Fruit fly (Drosophila melanogaster): ENCODE data around the gene CG43915.

The CG43915 gene

DNA sequence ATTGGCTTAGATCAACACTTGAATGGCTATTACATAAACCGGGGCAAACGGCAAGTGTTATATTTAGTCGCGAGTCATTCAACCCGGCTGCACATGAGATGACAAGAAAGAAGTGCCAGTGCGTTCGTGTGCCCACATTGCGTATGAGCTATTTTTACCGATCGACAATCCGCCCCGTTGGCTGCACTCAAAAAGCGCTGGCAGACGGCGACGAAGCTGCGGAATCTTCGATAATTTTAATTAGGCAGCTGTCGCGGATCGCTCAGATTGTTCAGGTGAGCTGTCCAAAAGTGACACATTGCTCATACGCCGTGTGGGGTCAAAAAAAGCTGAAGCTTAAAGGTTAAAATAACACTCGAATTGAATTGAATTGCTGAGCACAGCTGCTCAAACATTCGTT is 38.6 kb upstream of the CG43915 start:
- TF ChIP-seq CG12605 (GFP tag; IDR thresholded peaks at IDR 0.05): no peak
- peak; percentile 3 for TF ChIP-seq Snoo (tag; optimal IDR thresholded peaks at IDR 0.05)
- no peak for TF ChIP-seq D1 (tag; optimal IDR thresholded peaks at IDR 0.05)
- peak; percentile 31 for TF ChIP-seq CG14655 (GFP tag; optimal IDR thresholded peaks at IDR 0.05)
- TF ChIP-seq CG10348 (GFP tag; IDR thresholded peaks at IDR 0.05): no peak
- TF ChIP-seq CG13204 (GFP tag; optimal IDR thresholded peaks at IDR 0.05): no peak
- no peak for TF ChIP-seq EcR (GFP tag; optimal IDR thresholded peaks at IDR 0.05)
- TF ChIP-seq CG4496 (GFP tag; IDR thresholded peaks at IDR 0.05): no peak

DNA sequence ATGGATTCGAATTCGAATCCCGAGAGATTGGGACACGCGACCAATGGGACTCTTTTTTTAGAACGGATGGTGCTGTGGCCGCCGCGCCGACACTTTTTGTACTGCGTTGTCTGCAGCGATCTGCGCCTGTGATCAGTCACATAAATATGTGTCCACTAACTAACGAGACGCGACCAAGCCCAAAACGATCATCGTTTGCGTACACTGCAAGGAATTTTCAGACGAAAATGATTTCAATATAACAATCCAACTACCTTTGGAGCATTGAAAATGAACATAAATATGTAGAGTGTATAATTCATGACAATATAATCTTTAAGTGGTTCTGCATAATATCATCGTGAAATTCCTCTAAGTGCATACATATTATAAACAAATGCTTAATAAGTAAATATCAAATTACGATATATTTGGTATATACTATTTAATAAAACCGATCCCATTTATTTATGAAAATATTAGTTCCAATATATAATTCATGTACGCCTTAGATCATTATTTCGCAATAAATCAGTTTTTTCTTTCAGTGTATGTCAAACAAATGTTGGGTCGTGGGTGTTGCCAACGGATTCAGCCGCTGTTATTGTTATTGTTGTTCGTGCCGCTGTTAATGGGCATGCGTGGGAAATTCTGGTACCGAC is 37.0 kb upstream of the CG43915 start, which contains the start of gene Eip63F-1:
Gene Eip63F-1 (minus strand): TSS at position 51 of the 641 bp plus-strand sequence.
- TF ChIP-seq Ets98B (GFP tag; IDR thresholded peaks at IDR 0.05): peak; percentile 45; the same call in 1 of the 2 replicates
- peak; percentile 57 for TF ChIP-seq CG8301 (tag; optimal IDR thresholded peaks at IDR 0.05)
- no peak for TF ChIP-seq Pif1B (GFP tag; optimal IDR thresholded peaks at IDR 0.05)
- TF ChIP-seq CG32121 (GFP tag; IDR thresholded peaks at IDR 0.05): peak; percentile 55
- TF ChIP-seq rn (GFP tag; IDR thresholded peaks at IDR 0.05): no peak

DNA sequence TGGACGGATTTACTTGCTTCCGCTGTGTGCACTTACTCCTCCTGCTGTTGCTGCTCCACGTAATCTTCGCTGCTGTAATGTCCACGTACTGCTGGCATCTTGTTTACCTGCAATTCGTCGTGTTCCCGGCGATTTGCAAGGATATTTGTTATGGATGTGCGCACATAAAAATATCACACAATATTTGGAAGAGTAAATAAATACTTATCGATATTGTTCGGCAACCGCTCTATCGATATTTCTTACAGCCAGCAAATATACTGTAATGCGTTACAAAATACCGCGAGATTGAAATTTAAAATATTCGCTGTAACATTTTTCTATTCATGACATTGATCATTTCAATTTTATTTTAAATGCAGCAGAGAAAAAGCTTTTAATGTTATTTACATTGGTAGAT is 34.9 kb upstream of the CG43915 start, which contains the start of gene CG10866:
Gene CG10866 (minus strand): TSS at position 187 of the 400 bp plus-strand sequence.
- TF ChIP-seq CG14655 (GFP tag; optimal IDR thresholded peaks at IDR 0.05) (no peak), CG34367 (tag; optimal IDR thresholded peaks at IDR 0.05) (no peak)

DNA sequence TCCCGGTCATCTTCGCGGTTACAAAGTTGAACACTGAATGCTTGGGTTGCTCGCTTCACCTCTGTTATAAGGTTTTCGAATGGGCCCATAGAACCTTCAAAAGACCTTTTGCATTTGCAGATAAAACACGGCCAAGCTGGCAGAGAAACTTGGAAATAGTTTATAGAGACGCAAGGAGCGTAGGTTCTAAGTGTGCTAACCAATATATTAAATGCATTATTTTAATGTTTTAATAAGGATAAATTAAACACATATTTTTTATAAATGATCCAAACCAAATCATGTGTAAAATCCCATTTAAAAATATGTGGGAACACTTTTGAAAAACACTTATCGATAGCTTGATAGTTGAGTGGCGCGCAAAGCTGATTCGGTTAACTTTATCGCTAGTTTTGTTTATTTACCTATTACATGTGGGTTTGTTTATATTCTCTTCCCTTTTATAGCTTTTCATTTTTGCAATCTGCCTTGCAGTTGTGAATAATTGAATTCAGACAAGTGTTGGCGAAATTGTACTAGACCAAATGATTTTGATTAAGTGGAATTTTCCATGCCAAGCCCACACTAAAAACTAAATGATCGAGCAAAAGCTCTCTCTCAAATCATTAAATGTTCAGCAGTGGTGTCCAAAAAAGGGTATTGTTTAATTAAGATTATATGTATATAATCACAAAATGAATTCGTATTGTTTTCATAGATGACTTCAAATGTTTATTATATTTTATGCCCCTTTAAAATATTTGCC is 32.5 kb upstream of the CG43915 start, which contains the start of gene CG12766:
Gene CG12766 (minus strand): TSS at position 51 of the 745 bp plus-strand sequence.
- peak; percentile 55 for TF ChIP-seq CG12605 (GFP tag; IDR thresholded peaks at IDR 0.05)
- TF ChIP-seq CG4496 (GFP tag; IDR thresholded peaks at IDR 0.05): peak; percentile 80
- TF ChIP-seq CG10348 (GFP tag; IDR thresholded peaks at IDR 0.05): no peak
- TF ChIP-seq D1 (tag; optimal IDR thresholded peaks at IDR 0.05): no peak
- no peak for TF ChIP-seq EcR (GFP tag; optimal IDR thresholded peaks at IDR 0.05)
- TF ChIP-seq CG32121 (GFP tag; IDR thresholded peaks at IDR 0.05): peak; percentile 52
- peak; percentile 21; the same call in 1 of the 2 replicates for TF ChIP-seq Ets98B (GFP tag; IDR thresholded peaks at IDR 0.05)

DNA sequence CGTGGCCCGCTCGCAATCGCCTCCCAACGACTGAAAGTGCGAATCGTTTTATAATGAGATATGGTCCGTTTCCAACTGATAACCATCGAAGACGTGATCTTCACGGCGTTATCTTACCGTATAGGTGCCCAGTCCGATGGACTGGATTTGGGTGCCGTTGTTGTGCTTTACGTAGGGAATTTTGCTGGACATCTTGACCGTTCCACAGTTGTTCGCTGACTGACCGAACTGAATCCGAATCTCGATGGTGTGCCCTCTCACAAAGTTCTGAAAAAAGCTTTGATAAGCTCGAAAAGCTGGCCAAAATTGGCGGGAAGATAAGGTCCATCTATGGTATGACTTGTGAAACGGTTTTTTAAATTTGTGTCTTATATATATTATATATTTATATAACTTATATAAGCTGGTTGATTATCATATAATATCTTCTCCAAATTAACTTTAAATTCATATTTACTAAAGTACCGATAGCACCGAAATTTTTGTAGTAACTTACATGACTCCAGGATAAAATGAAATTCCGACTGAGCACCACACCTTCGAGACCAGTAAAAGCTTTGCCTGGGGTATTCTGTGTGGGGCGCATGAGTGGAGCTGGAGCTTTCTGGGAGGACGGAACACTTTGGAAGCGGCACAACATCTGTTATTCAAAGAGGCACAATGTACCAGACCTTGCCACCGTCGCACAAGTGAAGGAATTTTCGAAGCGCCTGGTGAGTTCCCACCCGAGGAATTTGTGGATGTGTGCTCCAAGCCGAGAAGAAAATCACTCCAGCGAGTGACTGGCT is 30.3 kb upstream of the CG43915 start, which contains the start of the genes CG10863 and CG14982:
Gene CG10863 (minus strand): TSS at position 225 of the 788 bp plus-strand sequence.
Gene CG14982 (plus strand): TSS at position 470 of the 788 bp plus-strand sequence.
- TF ChIP-seq CG8301 (tag; optimal IDR thresholded peaks at IDR 0.05) (no peak), EcR (GFP tag; optimal IDR thresholded peaks at IDR 0.05) (peak; percentile 25), CG17806 (tag; optimal IDR thresholded peaks at IDR 0.05) (no peak), CG12605 (GFP tag; IDR thresholded peaks at IDR 0.05) (peak; percentile 70), CG32121 (GFP tag; IDR thresholded peaks at IDR 0.05) (no peak), CG4496 (GFP tag; IDR thresholded peaks at IDR 0.05) (0 out of 3 replicates have a peak, but pooled peaks have one; percentile 37), fd96Ca (GFP tag; IDR thresholded peaks at IDR 0.05) (peak; percentile 8; the same call in 1 of the 3 replicates), Ets98B (GFP tag; IDR thresholded peaks at IDR 0.05) (no peak), CG8159 (tag; optimal IDR thresholded peaks at IDR 0.05) (peak; percentile 4), rn (GFP tag; IDR thresholded peaks at IDR 0.05) (no peak), CG10348 (GFP tag; IDR thresholded peaks at IDR 0.05) (no peak), Pif1A (GFP tag; optimal IDR thresholded peaks at IDR 0.05) (no peak), Snoo (tag; optimal IDR thresholded peaks at IDR 0.05) (peak; percentile 5), Pif1B (GFP tag; optimal IDR thresholded peaks at IDR 0.05) (no peak), gl (tag; optimal IDR thresholded peaks at IDR 0.05) (no peak), CG13204 (GFP tag; optimal IDR thresholded peaks at IDR 0.05) (no peak), CG15710 (tag; optimal IDR thresholded peaks at IDR 0.05) (no peak), CG9948 (tag; optimal IDR thresholded peaks at IDR 0.05) (no peak), CG14655 (GFP tag; optimal IDR thresholded peaks at IDR 0.05) (no peak), CG34367 (tag; optimal IDR thresholded peaks at IDR 0.05) (no peak), D1 (tag; optimal IDR thresholded peaks at IDR 0.05) (no peak)

DNA sequence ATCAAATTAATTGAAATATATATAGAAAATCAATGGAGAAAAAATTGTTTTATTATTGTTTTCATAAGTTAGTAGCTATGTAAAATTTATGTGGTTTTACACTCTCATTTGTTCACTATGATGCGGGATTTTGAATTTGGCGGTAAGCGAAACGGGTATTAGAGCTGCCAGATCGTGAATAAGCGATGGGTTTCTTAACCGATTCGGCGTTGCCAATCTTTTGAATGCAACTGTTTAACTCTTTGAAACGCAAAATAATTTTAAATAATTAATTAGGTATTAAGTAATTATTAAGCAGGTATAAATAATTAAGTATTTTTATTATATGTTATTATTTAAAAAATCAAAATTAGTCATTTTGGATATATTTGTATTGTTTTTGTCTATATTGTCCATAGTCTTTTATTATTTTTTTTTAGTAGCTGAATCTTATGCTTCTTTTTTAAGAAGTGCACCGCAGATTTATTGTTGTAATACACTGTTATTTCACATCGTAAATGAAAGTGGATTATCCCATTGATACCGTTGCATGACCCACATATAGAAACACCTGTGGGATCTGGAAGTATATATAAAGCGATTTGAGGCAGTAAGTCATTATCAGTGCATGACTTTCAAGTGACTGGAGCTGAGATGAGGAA is 25.3 kb upstream of the CG43915 start, which contains the start of gene CG10853:
Gene CG10853 (plus strand): TSS at position 591 of the 641 bp plus-strand sequence.
- TF ChIP-seq D1 (tag; optimal IDR thresholded peaks at IDR 0.05) (peak; percentile 44), CG17806 (tag; optimal IDR thresholded peaks at IDR 0.05) (no peak)
